Fruit fly (Drosophila melanogaster): ENCODE measurements around the gene CG6813.

DNA sequence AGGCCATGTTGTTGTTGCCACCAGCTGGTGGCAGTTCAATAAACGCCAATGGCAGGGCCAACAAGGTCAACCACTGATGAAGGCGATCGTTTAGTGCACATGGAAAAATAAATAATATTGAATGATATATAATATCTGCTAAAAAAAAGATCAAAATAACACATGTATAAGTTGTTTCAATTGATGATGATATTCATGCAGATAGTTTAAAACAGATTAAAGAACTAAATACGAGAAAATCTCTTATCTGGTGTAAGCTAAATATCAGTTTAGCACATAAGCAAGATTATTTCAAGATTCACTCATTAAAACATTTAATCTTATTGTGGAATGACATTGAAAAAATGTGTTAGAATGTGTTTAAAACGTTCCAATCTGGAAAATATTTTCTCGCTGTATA lies 37.0 kb upstream of the CG6813 start:
- TF ChIP-seq Gug (GFP tag; IDR thresholded peaks at IDR 0.05) (no peak), eg (GFP tag; IDR thresholded peaks at IDR 0.05) (no peak), topi (GFP tag; optimal IDR thresholded peaks at IDR 0.05) (no peak), Eip75B (GFP tag; optimal IDR thresholded peaks at IDR 0.05) (no peak), Hr4 (GFP tag; optimal IDR thresholded peaks at IDR 0.05) (no peak), Smox (GFP tag; optimal IDR thresholded peaks at IDR 0.05) (no peak), CG16779 (tag; optimal IDR thresholded peaks at IDR 0.05) (no peak), OdsH (GFP tag; optimal IDR thresholded peaks at IDR 0.05) (peak; percentile 15), svp (GFP tag) (no peak), CG6792 (GFP tag; optimal IDR thresholded peaks at IDR 0.05) (no peak)

All from whole organism, prepupa.